Fruit fly (Drosophila melanogaster) whole organism, pupa: Measurements from ENCODE around the gene CG3552.

Source experiments
- CG12605 ChIP-seq: fragments of 200-800 bp; sonication (Bioruptor generic); IDR thresholded peaks from 2 replicates; pipeline ENCODE4 v1.3.6; 2022; ENCODE audit warnings: missing biosample characterization, missing genetic modification characterization
- CG8159 ChIP-seq: fragments of 200-800 bp; sonication (Bioruptor generic); optimal IDR thresholded peaks from 3 replicates; lab custom pipeline; 2018; ENCODE audit warnings: missing biosample characterization, mild to moderate bottlenecking, missing genetic modification characterization, moderate library complexity
- EcR ChIP-seq: fragments of 200-800 bp; sonication (Bioruptor generic); optimal IDR thresholded peaks from 3 replicates; lab custom pipeline; 2019; ENCODE audit warnings: missing biosample characterization, missing genetic modification characterization, mild to moderate bottlenecking, moderate library complexity, missing genetic modification reagents
- Snoo ChIP-seq: fragments of 200-800 bp; sonication (Bioruptor generic); optimal IDR thresholded peaks from 3 replicates; lab custom pipeline; 2017; ENCODE audit warnings: missing biosample characterization, mild to moderate bottlenecking, missing genetic modification characterization, inconsistent platforms
- gl ChIP-seq: fragments of 200-800 bp; sonication (Bioruptor generic); optimal IDR thresholded peaks from 2 replicates; lab custom pipeline; 2018; ENCODE audit warnings: missing biosample characterization, mild to moderate bottlenecking, missing genetic modification characterization

DNA sequence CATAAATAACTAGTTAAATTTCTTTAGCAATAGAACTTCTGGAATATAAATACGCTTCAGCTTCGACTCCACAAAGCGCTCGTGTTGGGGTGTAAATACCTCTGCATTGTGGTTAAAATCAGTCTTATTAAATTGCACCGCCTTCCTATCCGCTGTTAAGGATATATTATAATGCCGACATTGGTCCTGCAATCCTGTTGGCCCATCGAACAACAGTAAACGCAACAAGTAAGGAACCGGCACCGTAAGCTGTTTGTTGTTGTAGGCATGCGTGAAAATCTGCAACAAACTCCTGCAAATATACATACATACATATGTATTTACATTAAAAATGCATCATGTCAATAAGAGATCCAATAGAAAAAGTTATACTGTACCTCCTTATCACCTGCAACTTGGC lies 271 bp downstream of the CG3552 start:
- no peak for TF ChIP-seq gl
- no peak for TF ChIP-seq EcR
- TF ChIP-seq Snoo, result no peak
- TF ChIP-seq CG8159 (tag; lab: Kevin White, UChicago), result no peak
- TF ChIP-seq CG12605, result no peak
